Fruit fly (Drosophila melanogaster) whole organism, embryonic: Measurements from ENCODE around the gene elB.

ENCODE experiments used
- Ada2b ChIP-seq: fragments of 200-800 bp; sonication (Bioruptor generic); IDR thresholded peaks from 2 replicates; pipeline ENCODE4 v1.3.6; 2022; ENCODE audit warnings: missing biosample characterization, missing genetic modification characterization
- Aef1 ChIP-seq: fragments of 200-800 bp; sonication (Bioruptor generic); IDR thresholded peaks from 3 replicates; pipeline ENCODE4 v1.3.6; 2022; ENCODE audit warnings: missing biosample characterization, missing genetic modification characterization
- Bteb2 ChIP-seq: fragments of 200-800 bp; sonication (Bioruptor generic); optimal IDR thresholded peaks from 2 replicates; lab custom pipeline; 2016; ENCODE audit warnings: missing biosample characterization, missing genetic modification characterization
- CG14441 ChIP-seq: fragments of 200-800 bp; sonication (Bioruptor generic); IDR thresholded peaks from 2 replicates; pipeline ENCODE4 v1.3.6; 2022; ENCODE audit warnings: missing biosample characterization, missing genetic modification characterization
- CG15073 ChIP-seq: fragments of 200-800 bp; sonication (Bioruptor generic); optimal IDR thresholded peaks from 2 replicates; lab custom pipeline; 2016; ENCODE audit warnings: missing biosample characterization, missing genetic modification characterization
- CG17568 ChIP-seq: fragments of 200-800 bp; sonication (Bioruptor generic); optimal IDR thresholded peaks from 2 replicates; lab custom pipeline; 2018; ENCODE audit warnings: missing biosample characterization, mild to moderate bottlenecking, missing genetic modification characterization, moderate library complexity
- CG2712 ChIP-seq: fragments of 200-800 bp; optimal IDR thresholded peaks from 3 replicates; lab custom pipeline; 2019; ENCODE audit warnings: missing biosample characterization, mild to moderate bottlenecking, missing genetic modification characterization, moderate library complexity
- CG2875 ChIP-seq: fragments of 200-800 bp; sonication (Bioruptor generic); optimal IDR thresholded peaks from 2 replicates; lab custom pipeline; 2017; ENCODE audit warnings: missing biosample characterization, mild to moderate bottlenecking, missing genetic modification characterization, missing genetic modification reagents
- CG30403 ChIP-seq: fragments of 200-800 bp; sonication (Bioruptor generic); optimal IDR thresholded peaks from 3 replicates; lab custom pipeline; 2016; ENCODE audit warnings: missing biosample characterization, missing genetic modification characterization
- CG34422 ChIP-seq: fragments of 200-800 bp; sonication (Bioruptor generic); IDR thresholded peaks from 3 replicates; pipeline ENCODE4 v1.3.6; 2022; ENCODE audit warnings: missing biosample characterization, missing genetic modification characterization
- CG4617 ChIP-seq: fragments of 200-800 bp; sonication (Bioruptor generic); optimal IDR thresholded peaks from 3 replicates; lab custom pipeline; 2016; ENCODE audit warnings: missing biosample characterization, missing genetic modification characterization, borderline replicate concordance
- CG4707 ChIP-seq: fragments of 200-800 bp; sonication (Bioruptor generic); optimal IDR thresholded peaks from 2 replicates; lab custom pipeline; 2018; ENCODE audit warnings: missing biosample characterization, mild to moderate bottlenecking, missing genetic modification characterization, moderate library complexity
- CG6254 ChIP-seq: fragments of 200-800 bp; sonication (Bioruptor generic); optimal IDR thresholded peaks from 3 replicates; lab custom pipeline; 2017; ENCODE audit warnings: mild to moderate bottlenecking, missing biosample characterization, missing genetic modification reagents, missing genetic modification characterization
- CG6765 ChIP-seq: fragments of 200-800 bp; sonication (Bioruptor generic); optimal IDR thresholded peaks from 3 replicates; lab custom pipeline; 2017; ENCODE audit warnings: missing biosample characterization, mild to moderate bottlenecking, missing genetic modification characterization
- CG7963 ChIP-seq: fragments of 200-800 bp; sonication (Bioruptor generic); IDR thresholded peaks from 3 replicates; pipeline ENCODE4 v1.3.6; 2022; ENCODE audit warnings: missing biosample characterization, missing genetic modification characterization; ENCODE audit not compliant: partially characterized antibody
- CG9797 ChIP-seq: fragments of 200-800 bp; sonication (Bioruptor generic); optimal IDR thresholded peaks from 3 replicates; lab custom pipeline; 2018; ENCODE audit warnings: missing biosample characterization, mild to moderate bottlenecking, missing genetic modification characterization
- CG9817 ChIP-seq: fragments of 200-800 bp; sonication (Bioruptor generic); optimal IDR thresholded peaks from 2 replicates; lab custom pipeline; 2018; ENCODE audit warnings: missing biosample characterization, mild to moderate bottlenecking, missing genetic modification characterization, moderate library complexity
- CG9932 ChIP-seq: fragments of 200-800 bp; sonication (Bioruptor generic); IDR thresholded peaks from 2 replicates; pipeline ENCODE4 v1.3.6; 2022; ENCODE audit warnings: missing biosample characterization, missing genetic modification characterization
- D ChIP-seq, 2 experiments: fragments of 200-800 bp in 1 of 2; fragments of >200 bp in 1 of 2; sonication (Bioruptor generic) in 1 of 2; optimal IDR thresholded peaks; 2 replicates in 1 of 2; 3 replicates in 1 of 2; lab custom pipeline; 2017; ENCODE audit warnings: mild to moderate bottlenecking in 1 of 2, missing biosample characterization in 1 of 2, missing genetic modification characterization in 1 of 2, missing genetic modification reagents in 1 of 2
- HLH54F ChIP-seq: fragments of 200-800 bp; sonication (Bioruptor generic); optimal IDR thresholded peaks from 3 replicates; lab custom pipeline; 2016; ENCODE audit warnings: missing biosample characterization, missing genetic modification characterization
- Hr3 ChIP-seq: fragments of 200-800 bp; sonication (Bioruptor generic); optimal IDR thresholded peaks from 3 replicates; lab custom pipeline; 2016; ENCODE audit warnings: missing biosample characterization, missing genetic modification characterization
- Hr51 ChIP-seq, 2 experiments: fragments of 200-800 bp; sonication (Bioruptor generic); optimal IDR thresholded peaks; 2 replicates in 1 of 2; 3 replicates in 1 of 2; lab custom pipeline; 2016 to 2018; ENCODE audit warnings: missing biosample characterization in 2 of 2, missing genetic modification characterization in 2 of 2, mild to moderate bottlenecking in 1 of 2, moderate library complexity in 1 of 2
- Max ChIP-seq: fragments of 200-800 bp; sonication (Bioruptor generic); optimal IDR thresholded peaks from 2 replicates; lab custom pipeline; 2016; ENCODE audit warnings: missing biosample characterization, mild to moderate bottlenecking, missing genetic modification characterization
- Six4 ChIP-seq: fragments of 200-800 bp; sonication (Bioruptor generic); optimal IDR thresholded peaks from 2 replicates; lab custom pipeline; 2016; ENCODE audit warnings: missing biosample characterization, missing genetic modification characterization
- Sry-β ChIP-seq: fragments of 200-800 bp; sonication (Bioruptor generic); optimal IDR thresholded peaks from 2 replicates; lab custom pipeline; 2018; ENCODE audit warnings: missing biosample characterization, mild to moderate bottlenecking, missing genetic modification characterization, moderate library complexity
- Sry-δ ChIP-seq: fragments of 200-800 bp; sonication (Bioruptor generic); optimal IDR thresholded peaks from 2 replicates; lab custom pipeline; 2016; ENCODE audit warnings: missing biosample characterization, missing genetic modification characterization
- Xbp1 ChIP-seq: fragments of 200-800 bp; sonication (Bioruptor generic); optimal IDR thresholded peaks from 3 replicates; lab custom pipeline; 2016; ENCODE audit warnings: missing biosample characterization, mild to moderate bottlenecking, missing genetic modification characterization
- abd-A ChIP-seq: fragments of 200-800 bp; sonication (Bioruptor generic); optimal IDR thresholded peaks from 3 replicates; lab custom pipeline; 2019; ENCODE audit warnings: missing biosample characterization, mild to moderate bottlenecking, missing genetic modification characterization, moderate library complexity
- ase ChIP-seq: fragments of 200-800 bp; sonication (Bioruptor generic); IDR thresholded peaks from 3 replicates; pipeline ENCODE4 v1.3.6; 2022; ENCODE audit warnings: missing biosample characterization, missing genetic modification characterization
- az2 ChIP-seq: fragments of 200-800 bp; sonication (Bioruptor generic); optimal IDR thresholded peaks from 3 replicates; lab custom pipeline; 2016; ENCODE audit warnings: missing biosample characterization, missing genetic modification characterization
- bbx ChIP-seq: fragments of 200-800 bp; sonication (Bioruptor generic); IDR thresholded peaks from 2 replicates; pipeline ENCODE4 v1.3.6; 2022; ENCODE audit warnings: missing biosample characterization, missing genetic modification characterization; ENCODE audit not compliant: partially characterized antibody
- bsh ChIP-seq, 2 experiments: fragments of 200-800 bp; sonication (Bioruptor generic); optimal IDR thresholded peaks; 2 replicates each; lab custom pipeline; 2017 to 2018; ENCODE audit warnings: mild to moderate bottlenecking in 2 of 2, missing biosample characterization in 2 of 2, missing genetic modification characterization in 2 of 2, moderate library complexity in 1 of 2
- caup ChIP-seq: fragments of 200-800 bp; sonication (Bioruptor generic); optimal IDR thresholded peaks from 3 replicates; lab custom pipeline; 2017; ENCODE audit warnings: missing biosample characterization, mild to moderate bottlenecking, missing genetic modification characterization, moderate library complexity; ENCODE audit not compliant: severe bottlenecking
- fu2 ChIP-seq: fragments of 200-800 bp; sonication (Bioruptor generic); optimal IDR thresholded peaks from 2 replicates; lab custom pipeline; 2016; ENCODE audit warnings: missing biosample characterization, missing genetic modification characterization
- hb ChIP-seq: fragments of 200-800 bp; sonication (Bioruptor generic); IDR thresholded peaks from 3 replicates; pipeline ENCODE4 v1.3.6; 2022; ENCODE audit warnings: missing biosample characterization, missing genetic modification characterization; ENCODE audit not compliant: partially characterized antibody
- kay ChIP-seq: fragments of 200-800 bp; sonication (Bioruptor generic); optimal IDR thresholded peaks from 2 replicates; lab custom pipeline; 2016; ENCODE audit warnings: missing biosample characterization, missing genetic modification characterization
- lab ChIP-seq: fragments of 200-800 bp; sonication (Bioruptor generic); optimal IDR thresholded peaks from 3 replicates; lab custom pipeline; 2017; ENCODE audit warnings: missing biosample characterization, missing genetic modification characterization, mild to moderate bottlenecking, moderate library complexity, missing genetic modification reagents
- nau ChIP-seq: fragments of 200-800 bp; sonication (Bioruptor generic); optimal IDR thresholded peaks from 3 replicates; lab custom pipeline; 2017; ENCODE audit warnings: missing biosample characterization, mild to moderate bottlenecking, missing genetic modification characterization, missing genetic modification reagents
- nerfin-2 ChIP-seq: fragments of 200-800 bp; sonication (Bioruptor generic); IDR thresholded peaks from 2 replicates; pipeline ENCODE4 v1.3.6; 2022; ENCODE audit warnings: missing biosample characterization, missing genetic modification characterization; ENCODE audit not compliant: partially characterized antibody
- odd ChIP-seq: fragments of 200-800 bp; sonication (Bioruptor generic); optimal IDR thresholded peaks from 2 replicates; lab custom pipeline; 2017; ENCODE audit warnings: missing biosample characterization, mild to moderate bottlenecking, missing genetic modification characterization
- pan ChIP-seq, 4 experiments: fragments of >200 bp in 3 of 4; fragments of 200-800 bp in 1 of 4; sonication (Bioruptor generic) in 1 of 4; optimal IDR thresholded peaks in 3 of 4; IDR thresholded peaks in 1 of 4; 2 replicates each; pipeline versions ENCODE4 v1.3.6 to Lab custom; 2017 to 2022; ENCODE audit warnings: missing biosample characterization in 2 of 4, missing genetic modification characterization in 2 of 4, mixed read lengths in 1 of 4
- pfk ChIP-seq: fragments of 200-800 bp; sonication (Bioruptor generic); optimal IDR thresholded peaks from 2 replicates; lab custom pipeline; 2018; ENCODE audit warnings: missing biosample characterization, mild to moderate bottlenecking, missing genetic modification characterization, moderate library complexity
- row ChIP-seq: fragments of 200-800 bp; sonication (Bioruptor generic); IDR thresholded peaks from 3 replicates; pipeline ENCODE4 v1.3.6; 2022; ENCODE audit warnings: missing biosample characterization, missing genetic modification characterization
- seq ChIP-seq: fragments of 200-800 bp; sonication (Bioruptor generic); IDR thresholded peaks from 2 replicates; pipeline ENCODE4 v1.3.6; 2022; ENCODE audit warnings: missing biosample characterization, missing genetic modification characterization
- sim ChIP-seq: fragments of 200-800 bp; sonication (Bioruptor generic); IDR thresholded peaks from 2 replicates; pipeline ENCODE4 v1.3.6; 2022; ENCODE audit warnings: missing biosample characterization, missing genetic modification characterization
- sqz ChIP-seq: fragments of 200-800 bp; sonication (Bioruptor generic); optimal IDR thresholded peaks from 3 replicates; lab custom pipeline; 2018; ENCODE audit warnings: missing biosample characterization, mild to moderate bottlenecking, missing genetic modification characterization
- stwl ChIP-seq: fragments of 200-800 bp; sonication (Bioruptor generic); optimal IDR thresholded peaks from 3 replicates; lab custom pipeline; 2018; ENCODE audit warnings: missing biosample characterization, mild to moderate bottlenecking, missing genetic modification characterization, moderate library complexity
- ttk ChIP-seq: fragments of 200-800 bp; sonication (Bioruptor generic); IDR thresholded peaks from 2 replicates; pipeline ENCODE4 v2.1.2; 2022; ENCODE audit warnings: missing biosample characterization, missing genetic modification characterization

Gene elB

DNA sequence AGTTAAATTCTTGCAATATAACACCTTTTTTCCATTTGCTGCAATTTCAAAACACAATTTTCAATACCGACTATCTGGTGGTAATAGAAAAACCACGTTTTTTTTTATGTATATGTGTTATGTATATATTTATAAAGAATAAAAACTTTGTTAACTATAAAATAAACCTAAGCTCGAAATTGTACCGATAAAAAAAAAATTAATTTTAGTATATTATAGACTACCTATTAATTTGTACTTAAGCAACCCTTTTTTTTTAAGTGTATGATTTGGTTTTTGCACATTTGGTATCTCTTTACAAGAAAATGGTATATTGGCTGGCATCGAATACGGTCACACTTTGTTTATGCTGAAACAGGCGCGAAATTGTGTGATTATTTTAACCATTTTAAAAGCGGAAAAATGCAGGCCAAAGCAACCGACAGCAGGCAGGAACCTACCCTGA, 47.6 kb downstream of the elB start, which contains the start of gene spel1 (continued):
- TF ChIP-seq CG2875 (GFP tag; lab: Kevin White, UChicago) (peak; percentile 16), Sry-β (peak; percentile 31), ase (GFP tag; lab: Robert Waterston, UW) (peak; percentile 58), Xbp1 (GFP tag; lab: Kevin White, UChicago) (peak; percentile 80), CG2712 (tag; lab: Kevin White, UChicago) (peak; percentile 89), pfk (GFP tag; lab: Kevin White, UChicago) (no peak), Hr3 (GFP tag; lab: Kevin White, UChicago) (peak; percentile 81), pan (optimal IDR thresholded peaks at IDR 0.05; lab: Kevin White, UChicago) (no peak), pan (GFP tag; optimal IDR thresholded peaks at IDR 0.05 in 1 of 2, IDR thresholded peaks at IDR 0.05 in 1 of 2) (peak in 1 of 2 experiments; percentile 85), CG9817 (tag; lab: Kevin White, UChicago) (peak; percentile 51), D (optimal IDR thresholded peaks at IDR 0.05; lab: Kevin White, UChicago) (no peak), D (GFP tag; optimal IDR thresholded peaks at IDR 0.05; lab: Kevin White, UChicago) (peak; percentile 44), row (peak; percentile 85), kay (GFP tag; lab: Kevin White, UChicago) (peak; percentile 51), Sry-δ (peak; percentile 8), Aef1 (GFP tag; lab: Robert Waterston, UW) (peak; percentile 72), sqz (GFP tag; lab: Kevin White, UChicago) (peak; percentile 48), bsh (GFP tag; optimal IDR thresholded peaks at IDR 0.05; lab: Kevin White, UChicago) (peak in 1 of 2 experiments; percentile 85), lab (GFP tag; lab: Kevin White, UChicago) (peak; percentile 80), Six4 (GFP tag; lab: Kevin White, UChicago) (peak; percentile 74), sim (peak; percentile 62; the same call in 1 of the 2 replicates), Bteb2 (peak; percentile 2), odd (GFP tag; lab: Kevin White, UChicago) (peak; percentile 35), seq (peak; percentile 49; the same call in 1 of the 2 replicates), stwl (tag; lab: Kevin White, UChicago) (peak; percentile 64), CG34422 (GFP tag; lab: Robert Waterston, UW) (peak; percentile 71), CG6254 (GFP tag; lab: Kevin White, UChicago) (peak; percentile 69), bbx (no peak), Ada2b (peak; percentile 78), fu2 (peak; percentile 31), HLH54F (GFP tag; lab: Kevin White, UChicago) (no peak), hb (GFP tag; lab: Robert Waterston, UW) (no peak), CG9797 (peak; percentile 67), Hr51 (GFP tag; optimal IDR thresholded peaks at IDR 0.05; lab: Kevin White, UChicago) (peak; percentile 31 to 89), CG4707 (GFP tag; lab: Kevin White, UChicago) (no peak), Max (peak; percentile 20), CG9932 (GFP tag; lab: Robert Waterston, UW) (peak; percentile 87), CG17568 (GFP tag; lab: Kevin White, UChicago) (peak; percentile 11), caup (GFP tag; lab: Kevin White, UChicago) (peak; percentile 59), CG4617 (GFP tag; lab: Kevin White, UChicago) (peak; percentile 60), CG7963 (GFP tag; lab: Robert Waterston, UW) (no peak), nerfin-2 (GFP tag; lab: Robert Waterston, UW) (no peak), ttk (GFP tag; lab: Robert Waterston, UW) (peak; percentile 82), az2 (GFP tag; lab: Kevin White, UChicago) (peak; percentile 69), nau (GFP tag; lab: Kevin White, UChicago) (peak; percentile 38), CG15073 (no peak), CG30403 (GFP tag; lab: Kevin White, UChicago) (peak; percentile 78), CG6765 (peak; percentile 59), abd-A (tag; lab: Kevin White, UChicago) (peak; percentile 2), CG14441 (GFP tag; lab: Robert Waterston, UW) (peak; percentile 73)
